Fruit fly (Drosophila melanogaster): Measurements from ENCODE around the gene CG17944.

DNA sequence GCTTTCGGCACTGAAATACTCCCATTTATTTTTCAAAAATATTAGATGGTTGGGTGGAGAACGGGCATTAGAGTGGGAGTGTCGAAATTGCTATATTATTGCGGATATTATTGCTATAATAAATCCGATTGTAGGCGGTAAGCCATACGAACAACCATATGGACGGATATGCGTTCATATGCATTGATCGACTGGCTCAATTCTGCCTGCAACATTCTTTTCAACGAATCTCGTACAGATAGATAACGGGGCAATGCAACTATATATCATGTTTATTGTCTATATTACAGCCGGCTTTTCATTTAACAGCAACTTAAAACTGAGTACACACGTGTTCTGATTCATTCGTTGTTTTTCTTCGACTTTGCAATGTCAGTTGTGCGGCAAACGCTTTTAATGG, 29.2 kb upstream of the CG17944 start, which contains the start of gene CG42650:
- TF ChIP-seq EcR (GFP tag; optimal IDR thresholded peaks at IDR 0.05) (no peak), CG12605 (GFP tag; IDR thresholded peaks at IDR 0.05) (no peak), Ets98B (GFP tag; IDR thresholded peaks at IDR 0.05) (no peak), gl (tag; optimal IDR thresholded peaks at IDR 0.05) (no peak), CG8159 (tag; optimal IDR thresholded peaks at IDR 0.05) (no peak), D1 (tag; optimal IDR thresholded peaks at IDR 0.05) (no peak), Snoo (tag; optimal IDR thresholded peaks at IDR 0.05) (no peak), rn (GFP tag; IDR thresholded peaks at IDR 0.05) (no peak)
